Worm (Caenorhabditis elegans): ENCODE measurements around the gene Y6G8.5.

DNA sequence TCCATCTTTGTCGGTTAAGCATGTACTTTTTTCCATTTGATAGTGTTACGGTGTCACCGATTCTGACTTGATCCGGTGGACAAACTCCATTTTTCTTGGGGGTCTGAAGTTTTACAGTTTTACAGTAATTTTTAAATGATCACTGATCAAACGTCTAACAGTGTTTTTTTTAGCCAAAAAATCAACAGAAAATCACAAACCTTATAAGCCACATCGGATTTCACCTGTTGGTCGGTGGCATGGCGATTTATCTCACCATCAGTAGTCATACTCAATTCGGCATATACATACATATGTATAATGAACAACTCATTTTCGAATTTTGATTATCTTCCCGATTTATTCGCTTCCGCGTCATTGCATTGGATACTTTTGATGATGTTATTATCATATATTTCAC, 7.7 kb downstream of the Y6G8.5 start, which contains the start of gene srz-91:
- no peak for TF ChIP-seq flt-1 (GFP tag; IDR thresholded peaks at IDR 0.05)
- no peak for TF ChIP-seq klf-2 (GFP tag; conservative IDR thresholded peaks at IDR 0.05)
- TF ChIP-seq T22C8.4 (GFP tag; IDR thresholded peaks at IDR 0.05): no peak
- no peak for TF ChIP-seq ztf-29 (GFP tag; IDR thresholded peaks at IDR 0.05)
- no peak for TF ChIP-seq tab-1 (GFP tag; IDR thresholded peaks at IDR 0.05)
- no peak for TF ChIP-seq ztf-23 (GFP tag; IDR thresholded peaks at IDR 0.05)
- TF ChIP-seq med-1 (GFP tag; optimal IDR thresholded peaks at IDR 0.05; ENCODE audit: insufficient read depth): no peak
- no peak for TF ChIP-seq cog-1 (tag; optimal IDR thresholded peaks at IDR 0.05)
- no peak for TF ChIP-seq ref-1 (GFP tag; conservative IDR thresholded peaks at IDR 0.05)

All from whole organism, midembryonic.